Fruit fly (Drosophila melanogaster) whole organism, pupa: ENCODE measurements around the gene RpS2.
A peak's percentile ranks its signal among the peaks of the same experiment; 100 is the strongest.

Source experiments
- CG10348 ChIP-seq: fragments of 200-800 bp; sonication (Bioruptor generic); IDR thresholded peaks from 2 replicates; pipeline ENCODE4 v1.3.6; 2022; ENCODE audit warnings: missing biosample characterization, missing genetic modification characterization
- CG12605 ChIP-seq: fragments of 200-800 bp; sonication (Bioruptor generic); IDR thresholded peaks from 2 replicates; pipeline ENCODE4 v1.3.6; 2022; ENCODE audit warnings: missing biosample characterization, missing genetic modification characterization
- CG13204 ChIP-seq: fragments of 200-800 bp; sonication (Bioruptor generic); optimal IDR thresholded peaks from 2 replicates; lab custom pipeline; 2018; ENCODE audit warnings: missing biosample characterization, mild to moderate bottlenecking, missing genetic modification characterization, moderate library complexity
- CG14655 ChIP-seq: fragments of 200-800 bp; sonication (Bioruptor generic); optimal IDR thresholded peaks from 3 replicates; lab custom pipeline; 2017; ENCODE audit warnings: mild to moderate bottlenecking, missing biosample characterization, missing genetic modification reagents, missing genetic modification characterization
- CG15710 ChIP-seq: fragments of 200-800 bp; sonication (Bioruptor generic); optimal IDR thresholded peaks from 2 replicates; lab custom pipeline; 2018; ENCODE audit warnings: missing biosample characterization, mild to moderate bottlenecking, missing genetic modification characterization, moderate library complexity
- CG17806 ChIP-seq: fragments of 200-800 bp; sonication (Bioruptor generic); optimal IDR thresholded peaks from 2 replicates; lab custom pipeline; 2018; ENCODE audit warnings: missing biosample characterization, mild to moderate bottlenecking, missing genetic modification characterization, moderate library complexity
- CG32121 ChIP-seq: fragments of 200-800 bp; sonication (Bioruptor generic); IDR thresholded peaks from 2 replicates; pipeline ENCODE4 v1.3.6; 2022; ENCODE audit warnings: missing biosample characterization, missing genetic modification characterization
- CG34367 ChIP-seq: fragments of 200-800 bp; sonication (Bioruptor generic); optimal IDR thresholded peaks from 2 replicates; lab custom pipeline; 2018; ENCODE audit warnings: missing biosample characterization, mild to moderate bottlenecking, missing genetic modification characterization
- CG4496 ChIP-seq: fragments of 200-800 bp; sonication (Bioruptor generic); IDR thresholded peaks from 3 replicates; pipeline ENCODE4 v1.3.6; 2022; ENCODE audit warnings: missing biosample characterization, missing genetic modification characterization
- CG8159 ChIP-seq: fragments of 200-800 bp; sonication (Bioruptor generic); optimal IDR thresholded peaks from 3 replicates; lab custom pipeline; 2018; ENCODE audit warnings: missing biosample characterization, mild to moderate bottlenecking, missing genetic modification characterization, moderate library complexity
- CG8301 ChIP-seq: fragments of 200-800 bp; sonication (Bioruptor generic); optimal IDR thresholded peaks from 2 replicates; lab custom pipeline; 2018; ENCODE audit warnings: missing biosample characterization, mild to moderate bottlenecking, missing genetic modification characterization
- CG9948 ChIP-seq: fragments of 200-800 bp; sonication (Bioruptor generic); optimal IDR thresholded peaks from 2 replicates; lab custom pipeline; 2018; ENCODE audit warnings: missing biosample characterization, mild to moderate bottlenecking, missing genetic modification characterization, moderate library complexity
- D1 ChIP-seq: fragments of 200-800 bp; sonication (Bioruptor generic); optimal IDR thresholded peaks from 2 replicates; lab custom pipeline; 2018; ENCODE audit warnings: missing biosample characterization, mild to moderate bottlenecking, missing genetic modification characterization, moderate library complexity
- EcR ChIP-seq: fragments of 200-800 bp; sonication (Bioruptor generic); optimal IDR thresholded peaks from 3 replicates; lab custom pipeline; 2019; ENCODE audit warnings: missing biosample characterization, missing genetic modification characterization, mild to moderate bottlenecking, moderate library complexity, missing genetic modification reagents
- Ets98B ChIP-seq: fragments of 200-800 bp; sonication (Bioruptor generic); IDR thresholded peaks from 2 replicates; pipeline ENCODE4 v1.3.6; 2022; ENCODE audit warnings: missing biosample characterization, missing genetic modification characterization
- Pif1A ChIP-seq: fragments of 200-800 bp; sonication (Bioruptor generic); optimal IDR thresholded peaks from 3 replicates; lab custom pipeline; 2016; ENCODE audit warnings: missing biosample characterization, missing genetic modification characterization
- Pif1B ChIP-seq: fragments of 200-800 bp; sonication (Bioruptor generic); optimal IDR thresholded peaks from 3 replicates; lab custom pipeline; 2016; ENCODE audit warnings: missing biosample characterization, missing genetic modification characterization
- Snoo ChIP-seq: fragments of 200-800 bp; sonication (Bioruptor generic); optimal IDR thresholded peaks from 3 replicates; lab custom pipeline; 2017; ENCODE audit warnings: missing biosample characterization, mild to moderate bottlenecking, missing genetic modification characterization, inconsistent platforms
- fd96Ca ChIP-seq: fragments of 200-800 bp; sonication (Bioruptor generic); IDR thresholded peaks from 3 replicates; pipeline ENCODE4 v1.3.6; 2022; ENCODE audit warnings: missing biosample characterization, missing genetic modification characterization
- gl ChIP-seq: fragments of 200-800 bp; sonication (Bioruptor generic); optimal IDR thresholded peaks from 2 replicates; lab custom pipeline; 2018; ENCODE audit warnings: missing biosample characterization, mild to moderate bottlenecking, missing genetic modification characterization
- rn ChIP-seq: fragments of 200-800 bp; sonication (Bioruptor generic); IDR thresholded peaks from 2 replicates; pipeline ENCODE4 v1.3.6; 2022; ENCODE audit warnings: missing biosample characterization, missing genetic modification characterization

Gene RpS2

dm6 chr2L:9882393-9882971 lies 14.9 kb downstream of the RpS2 start:
- TF ChIP-seq Snoo (tag; lab: Kevin White, UChicago) (no peak), D1 (tag; lab: Kevin White, UChicago) (no peak), CG17806 (tag; lab: Kevin White, UChicago) (no peak), CG12605 (GFP tag; lab: Robert Waterston, UW) (no peak), CG10348 (GFP tag; lab: Robert Waterston, UW) (no peak), CG34367 (tag; lab: Kevin White, UChicago) (no peak), fd96Ca (no peak), CG4496 (GFP tag; lab: Robert Waterston, UW) (no peak)

dm6 chr2L:9864337-9864736 lies 33.0 kb downstream of the RpS2 start:
- TF ChIP-seq Pif1B (GFP tag; lab: Kevin White, UChicago), result no peak
- no peak for TF ChIP-seq CG12605 (GFP tag; lab: Robert Waterston, UW)
- no peak for TF ChIP-seq CG10348 (GFP tag; lab: Robert Waterston, UW)
- TF ChIP-seq D1 (tag; lab: Kevin White, UChicago), result no peak
- TF ChIP-seq fd96Ca, result no peak
- peak; percentile 32 for TF ChIP-seq Pif1A
- peak; percentile 25 for TF ChIP-seq CG14655
- no peak for TF ChIP-seq Snoo (tag; lab: Kevin White, UChicago)
- peak; percentile 65 for TF ChIP-seq CG8159 (tag; lab: Kevin White, UChicago)
- no peak for TF ChIP-seq CG4496 (GFP tag; lab: Robert Waterston, UW)
- TF ChIP-seq Ets98B (GFP tag; lab: Robert Waterston, UW), result no peak
- TF ChIP-seq gl (tag; lab: Kevin White, UChicago), result no peak
- TF ChIP-seq rn (GFP tag; lab: Robert Waterston, UW), result no peak
- no peak for TF ChIP-seq CG32121 (GFP tag; lab: Robert Waterston, UW)
- no peak for TF ChIP-seq CG13204 (GFP tag; lab: Kevin White, UChicago)
- no peak for TF ChIP-seq CG8301 (tag; lab: Kevin White, UChicago)
- peak; percentile 50 for TF ChIP-seq CG9948 (tag; lab: Kevin White, UChicago)
- peak; percentile 48 for TF ChIP-seq CG15710 (tag; lab: Kevin White, UChicago)
- no peak for TF ChIP-seq EcR (GFP tag; lab: Kevin White, UChicago)
- TF ChIP-seq CG17806 (tag; lab: Kevin White, UChicago), result no peak
- TF ChIP-seq CG34367 (tag; lab: Kevin White, UChicago), result peak; percentile 29

dm6 chr2L:9863479-9863878 lies 33.9 kb downstream of the RpS2 start:
- no peak for TF ChIP-seq EcR (GFP tag; lab: Kevin White, UChicago)
- no peak for TF ChIP-seq D1 (tag; lab: Kevin White, UChicago)
- TF ChIP-seq CG10348 (GFP tag; lab: Robert Waterston, UW), result no peak
- no peak for TF ChIP-seq Ets98B (GFP tag; lab: Robert Waterston, UW)
- TF ChIP-seq Pif1B (GFP tag; lab: Kevin White, UChicago), result no peak
- TF ChIP-seq CG13204 (GFP tag; lab: Kevin White, UChicago), result no peak
- no peak for TF ChIP-seq CG8159 (tag; lab: Kevin White, UChicago)
- no peak for TF ChIP-seq CG8301 (tag; lab: Kevin White, UChicago)
- no peak for TF ChIP-seq CG17806 (tag; lab: Kevin White, UChicago)
- TF ChIP-seq CG14655, result no peak
- no peak for TF ChIP-seq fd96Ca

dm6 chr2L:9862964-9863363 lies 34.4 kb downstream of the RpS2 start:
- TF ChIP-seq Ets98B (GFP tag; lab: Robert Waterston, UW), result no peak
- TF ChIP-seq Snoo (tag; lab: Kevin White, UChicago), result no peak
- TF ChIP-seq CG8159 (tag; lab: Kevin White, UChicago), result peak; percentile 7
- TF ChIP-seq rn (GFP tag; lab: Robert Waterston, UW), result no peak
- peak; percentile 28; the same call in 1 of the 3 replicates for TF ChIP-seq CG4496 (GFP tag; lab: Robert Waterston, UW)
- TF ChIP-seq D1 (tag; lab: Kevin White, UChicago), result no peak
- TF ChIP-seq CG9948 (tag; lab: Kevin White, UChicago), result no peak

- no peak for TF ChIP-seq CG8301 (tag; lab: Kevin White, UChicago)
- TF ChIP-seq CG13204 (GFP tag; lab: Kevin White, UChicago), result no peak
- no peak for TF ChIP-seq CG34367 (tag; lab: Kevin White, UChicago)
- TF ChIP-seq CG9948 (tag; lab: Kevin White, UChicago), result no peak
- no peak for TF ChIP-seq CG4496 (GFP tag; lab: Robert Waterston, UW)
- no peak for TF ChIP-seq EcR (GFP tag; lab: Kevin White, UChicago)
- TF ChIP-seq D1 (tag; lab: Kevin White, UChicago), result no peak
- TF ChIP-seq Snoo (tag; lab: Kevin White, UChicago), result no peak
- no peak for TF ChIP-seq Ets98B (GFP tag; lab: Robert Waterston, UW)
Observed at dm6 chr2L:9850788-9851187, 46.6 kb downstream of the RpS2 start.
